Worm (Caenorhabditis elegans) whole organism, L4/young adult: ENCODE results near the gene rla-2.

ENCODE experiments used
- W03F9.2 ChIP-seq: fragments of 150-350 bp; optimal IDR thresholded peaks from 2 replicates; lab custom pipeline; 2014; ENCODE audit warnings: missing biosample characterization, missing genetic modification characterization
- dao-5 ChIP-seq: sonication (generic microtip); optimal IDR thresholded peaks from 2 replicates; lab custom pipeline; 2016; ENCODE audit warnings: missing genotype, missing genetic modification characterization, moderate library complexity, missing compliant biosample characterization
- him-1 ChIP-seq: sonication (generic microtip); optimal IDR thresholded peaks from 2 replicates; lab custom pipeline; 2016; ENCODE audit warnings: missing genotype, missing genetic modification reagents, missing genetic modification characterization, missing compliant biosample characterization

DNA sequence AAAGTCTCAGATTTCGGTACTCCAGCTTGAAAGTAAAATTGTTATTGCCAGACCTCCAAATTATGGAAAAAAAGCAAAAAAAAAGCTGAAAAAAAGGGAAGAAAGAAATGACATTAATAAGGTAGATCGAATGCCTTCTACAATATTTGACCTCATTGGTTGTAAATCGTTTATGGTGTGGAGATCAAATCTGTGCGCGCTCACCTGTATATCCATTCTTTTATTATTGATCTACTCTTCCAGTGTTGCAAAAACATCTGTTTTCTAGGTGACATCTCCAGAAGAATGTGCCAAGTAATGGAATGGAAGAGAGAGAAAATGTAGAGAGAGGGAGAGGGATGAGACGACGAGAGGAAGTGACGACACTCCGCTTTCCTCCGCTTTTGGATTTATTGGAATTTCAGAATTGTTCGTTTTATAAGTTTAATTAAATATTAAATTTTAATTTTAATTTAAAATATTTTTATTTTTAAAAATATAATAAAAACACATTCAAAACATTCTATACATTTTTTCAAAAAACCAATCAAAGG, 45.7 kb upstream of the rla-2 start, which contains the start of the genes pik-1 and aptf-2:
- TF ChIP-seq him-1 = no peak
- TF ChIP-seq W03F9.2 = no peak
- TF ChIP-seq dao-5 (tag; lab: Kevin White, UChicago) = no peak
